Worm (Caenorhabditis elegans) whole organism, L4 larva: ENCODE measurements around the gene C25H3.7.
"Not testable (repeated sequence)": the region's sequence is repeated elsewhere in the genome, so short reads cannot be mapped to it uniquely, and the experiment has no call there.

Experiments
- ZK546.5 ChIP-seq, 2 experiments: sonication (generic microtip); optimal IDR thresholded peaks; 2 replicates each; lab custom pipeline; 2017; ENCODE audit warnings: missing biosample characterization in 2 of 2, missing genetic modification characterization in 2 of 2
- ceh-32 ChIP-seq: sonication (generic microtip); optimal IDR thresholded peaks from 2 replicates; lab custom pipeline; 2016; ENCODE audit warnings: mild to moderate bottlenecking, missing genetic modification characterization, missing compliant biosample characterization; ENCODE audit not compliant: poor library complexity
- dpl-1 ChIP-seq: fragments of 150-350 bp; optimal IDR thresholded peaks from 2 replicates; lab custom pipeline; 2014; ENCODE audit warnings: missing biosample characterization, missing genetic modification reagents, missing genetic modification characterization
- dve-1 ChIP-seq: sonication (generic microtip); optimal IDR thresholded peaks from 2 replicates; lab custom pipeline; 2017; ENCODE audit warnings: antibody characterized with exemption, mild to moderate bottlenecking, missing genetic modification characterization, missing compliant biosample characterization; ENCODE audit not compliant: insufficient read depth
- egl-27 ChIP-seq: sonication (generic microtip); optimal IDR thresholded peaks from 3 replicates; lab custom pipeline; 2017; ENCODE audit warnings: missing biosample characterization, missing genetic modification reagents, missing genetic modification characterization
- lin-38 ChIP-seq: fragments of 200-800 bp; sonication (Bioruptor generic); IDR thresholded peaks from 2 replicates; pipeline ENCODE4 v1.3.6; 2022; ENCODE audit warnings: missing genetic modification reagents, missing genetic modification characterization, missing compliant biosample characterization
- madf-9 ChIP-seq: fragments of 200-800 bp; sonication (Bioruptor generic); conservative IDR thresholded peaks from 2 replicates; pipeline ENCODE4 v1.3.6; 2022; ENCODE audit warnings: missing genetic modification reagents, missing genetic modification characterization, missing compliant biosample characterization
- mep-1 ChIP-seq: fragments of 150-350 bp; sonication (generic microtip); optimal IDR thresholded peaks from 3 replicates; lab custom pipeline; 2014; ENCODE audit warnings: missing biosample characterization, missing genetic modification characterization
- nhr-237 ChIP-seq: sonication (generic microtip); optimal IDR thresholded peaks from 2 replicates; lab custom pipeline; 2017; ENCODE audit warnings: missing biosample characterization, missing genetic modification characterization
- nhr-25 ChIP-seq: sonication (generic microtip); optimal IDR thresholded peaks from 2 replicates; lab custom pipeline; 2017; ENCODE audit warnings: missing genetic modification characterization, mild to moderate bottlenecking, missing compliant biosample characterization, antibody characterized with exemption, moderate library complexity, borderline replicate concordance; ENCODE audit not compliant: insufficient read depth
- pqm-1 ChIP-seq: sonication (generic microtip); optimal IDR thresholded peaks from 2 replicates; lab custom pipeline; 2017; ENCODE audit warnings: missing biosample characterization, missing genetic modification characterization
- unc-130 ChIP-seq: sonication (generic microtip); optimal IDR thresholded peaks from 2 replicates; lab custom pipeline; 2016; ENCODE audit warnings: missing genetic modification reagents, missing genetic modification characterization, missing compliant biosample characterization
- unc-39 ChIP-seq: sonication (generic microtip); optimal IDR thresholded peaks from 2 replicates; lab custom pipeline; 2017; ENCODE audit warnings: missing biosample characterization, missing genetic modification characterization
- zfp-2 ChIP-seq: sonication (generic microtip); optimal IDR thresholded peaks from 2 replicates; lab custom pipeline; 2016; ENCODE audit warnings: mild to moderate bottlenecking, missing genetic modification characterization, missing compliant biosample characterization

DNA sequence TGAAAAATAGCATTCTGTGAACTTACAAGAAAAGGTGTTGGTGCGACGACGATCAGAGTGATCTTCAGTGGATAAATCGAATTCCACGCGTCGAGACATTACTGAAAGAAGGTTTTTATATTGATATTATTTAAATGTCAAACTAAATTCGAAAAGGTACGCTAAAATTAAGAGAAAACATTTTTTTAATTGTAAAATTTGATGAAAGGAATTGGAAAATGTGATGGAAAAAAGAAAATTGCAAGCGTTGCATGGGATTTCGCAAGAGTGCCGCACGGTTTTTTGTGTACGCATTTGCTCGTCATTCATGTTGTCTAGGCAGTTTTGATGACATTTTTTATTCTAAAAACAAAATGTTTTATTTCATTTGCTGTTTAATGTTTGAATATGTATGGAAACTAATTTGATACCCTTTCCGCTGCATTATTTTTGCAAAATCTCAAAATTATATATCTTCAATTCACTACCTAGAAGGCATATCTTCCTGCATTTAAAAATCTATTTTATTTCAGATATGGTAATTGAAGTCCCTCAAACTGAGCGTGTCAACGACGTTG, 46.3 kb downstream of the C25H3.7 start, which contains the start of the genes eif-3.L and npl-4.2:
- not testable (repeated sequence) for TF ChIP-seq dpl-1 (GFP tag; lab: Kevin White, UChicago); pqm-1 (tag; lab: Kevin White, UChicago); unc-39 (tag; lab: Kevin White, UChicago); madf-9 (GFP tag; lab: Robert Waterston, UW); nhr-237 (tag; lab: Kevin White, UChicago); lin-38 (GFP tag; lab: Robert Waterston, UW); ceh-32 (tag; lab: Kevin White, UChicago); mep-1 (tag; lab: Kevin White, UChicago); egl-27 (tag; lab: Kevin White, UChicago); nhr-25 (tag; lab: Kevin White, UChicago); ZK546.5 (tag; optimal IDR thresholded peaks at IDR 0.05; lab: Kevin White, UChicago); unc-130 (GFP tag; lab: Kevin White, UChicago); dve-1 (tag; lab: Kevin White, UChicago); zfp-2 (tag; lab: Kevin White, UChicago)
